Comparison of ENCODE assay signal across 4 worm cellular contexts in genomic region chrIII:3956293-3956692, ce11.
TF ChIP-seq lines count a peak whose summit lies in the region.

Gene F37A8.5 (plus strand): TSS chrIII:3956624.

TF ChIP-seq in whole organism, L1 larva, 84 proteins besides CTCF, POLR2A, EP300 and RAD21:
- no peak for TF ChIP-seq alr-1 (tag; optimal IDR thresholded peaks at IDR 0.05; lab: Kevin White, UChicago; ENCODE audit: borderline replicate concordance)
- TF ChIP-seq nhr-71 (tag; optimal IDR thresholded peaks at IDR 0.05; lab: Kevin White, UChicago) = peak; percentile 15

TF ChIP-seq in whole organism, L4 larva, 104 proteins besides CTCF, POLR2A, EP300 and RAD21:
- peak; percentile 15 for TF ChIP-seq ces-1 (GFP tag; optimal IDR thresholded peaks at IDR 0.05; lab: Kevin White, UChicago)
- TF ChIP-seq duxl-1 (tag; optimal IDR thresholded peaks at IDR 0.05; lab: Kevin White, UChicago; ENCODE audit: poor library complexity) = no peak
- peak in 1 of 2 experiments; percentile 10 for TF ChIP-seq lsy-2 (tag; optimal IDR thresholded peaks at IDR 0.05; lab: Kevin White, UChicago)
TF ChIP-seq in whole organism, L4 larva: peak in this region for 2.

TF ChIP-seq in whole organism, late embryonic, 69 proteins besides CTCF, POLR2A, EP300 and RAD21:
- peak; percentile 65 for TF ChIP-seq unc-42 (tag; optimal IDR thresholded peaks at IDR 0.05; lab: Kevin White, UChicago)
- TF ChIP-seq sdc-2 (tag; optimal IDR thresholded peaks at IDR 0.05; lab: Kevin White, UChicago) = no peak
- TF ChIP-seq ama-1 (optimal IDR thresholded peaks at IDR 0.05; lab: Kevin White, UChicago) = no peak
- TF ChIP-seq ceh-31 (tag; optimal IDR thresholded peaks at IDR 0.05; lab: Kevin White, UChicago) = no peak
TF ChIP-seq in whole organism, late embryonic: peak in this region for 1.

TF ChIP-seq in whole organism, mixed stage, embryonic, 35 proteins besides CTCF, POLR2A, EP300 and RAD21:
- TF ChIP-seq zip-8 (tag; optimal IDR thresholded peaks at IDR 0.05; lab: Kevin White, UChicago) (no peak), ces-1 (GFP tag; optimal IDR thresholded peaks at IDR 0.05; lab: Kevin White, UChicago) (peak; percentile 77)

Comparison
In these comparisons a context has a peak if more than half of its experiments do, and no peak if none do; other contexts are left out.
1. Of the 29 proteins assayed by ChIP-seq in both whole organism, L4 larva and whole organism, L1 larva: peak only in whole organism, L4 larva: ces-1; only in whole organism, L1 larva: none; in both: none; in neither: 27; mixed calls (peak in some experiments, not most) for 1.